Fruit fly (Drosophila melanogaster): ENCODE data around the gene CG5953.

Gene CG5953

DNA sequence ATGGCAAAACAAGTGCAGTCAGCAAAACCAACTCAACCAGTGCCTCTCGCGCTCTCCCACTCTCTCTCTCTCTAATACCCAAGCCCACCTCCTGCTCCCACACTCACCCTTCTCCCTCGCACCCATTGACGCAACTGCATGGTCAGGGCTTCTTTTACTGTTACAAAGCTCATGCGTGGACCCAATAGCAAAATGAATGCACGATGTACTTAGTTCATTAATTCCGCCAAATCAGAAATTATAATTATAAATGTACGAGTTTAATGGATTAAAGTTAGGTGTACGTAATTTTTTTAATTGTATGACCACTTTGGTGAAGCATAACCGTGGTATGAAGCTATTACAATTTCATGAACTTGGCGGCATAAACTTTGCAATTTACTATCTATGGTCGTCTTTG lies 13.1 kb upstream of the CG5953 start (continued):
- peak; percentile 46 for TF ChIP-seq CG12104 (GFP tag; optimal IDR thresholded peaks at IDR 0.05)
- peak; percentile 70 for TF ChIP-seq CG12391 (tag; optimal IDR thresholded peaks at IDR 0.05)
- TF ChIP-seq fru (optimal IDR thresholded peaks at IDR 0.05), result no peak
- no peak for TF ChIP-seq CG7357 (GFP tag; IDR thresholded peaks at IDR 0.05)
- peak; percentile 44 for TF ChIP-seq CG1529 (GFP tag; optimal IDR thresholded peaks at IDR 0.05)
- TF ChIP-seq klu (GFP tag; IDR thresholded peaks at IDR 0.05), result no peak
- TF ChIP-seq p53 (GFP tag; optimal IDR thresholded peaks at IDR 0.05), result no peak
- no peak for TF ChIP-seq CG34422 (GFP tag; IDR thresholded peaks at IDR 0.05)
- TF ChIP-seq twi (tag; optimal IDR thresholded peaks at IDR 0.05), result no peak
- no peak for TF ChIP-seq gsb-n (tag; optimal IDR thresholded peaks at IDR 0.05)
- TF ChIP-seq CG3847 (GFP tag; IDR thresholded peaks at IDR 0.05), result 0 out of 2 replicates have a peak, but pooled peaks have one; percentile 21
- TF ChIP-seq CG3838 (GFP tag; optimal IDR thresholded peaks at IDR 0.05), result no peak
- no peak for TF ChIP-seq kni (GFP tag; optimal IDR thresholded peaks at IDR 0.05)
- TF ChIP-seq Bdp1 (GFP tag; optimal IDR thresholded peaks at IDR 0.05), result peak; percentile 13
- peak; percentile 75 for TF ChIP-seq CG12769 (tag; optimal IDR thresholded peaks at IDR 0.05)
- TF ChIP-seq dpn (GFP tag; optimal IDR thresholded peaks at IDR 0.05), result peak; percentile 42 to 50
- TF ChIP-seq Atf6 (GFP tag; IDR thresholded peaks at IDR 0.05), result peak; percentile 80
- TF ChIP-seq Bgb (GFP tag; IDR thresholded peaks at IDR 0.05; ENCODE audit: partially characterized antibody), result no peak
- TF ChIP-seq Nf-YA (GFP tag; IDR thresholded peaks at IDR 0.05), result peak; percentile 63
- peak; percentile 1 for TF ChIP-seq CG18764 (GFP tag; optimal IDR thresholded peaks at IDR 0.05)
- TF ChIP-seq CG32532 (GFP tag; IDR thresholded peaks at IDR 0.05), result peak; percentile 65; the same call in 1 of the 2 replicates
- no peak for TF ChIP-seq CG2116 (GFP tag; optimal IDR thresholded peaks at IDR 0.05)
- no peak for TF ChIP-seq C15 (GFP tag; IDR thresholded peaks at IDR 0.05)
- peak; percentile 85 for TF ChIP-seq Hmr (GFP tag; optimal IDR thresholded peaks at IDR 0.05)
- no peak for TF ChIP-seq CG12942 (GFP tag; optimal IDR thresholded peaks at IDR 0.05)
- peak; percentile 25 for TF ChIP-seq CG18011 (GFP tag; optimal IDR thresholded peaks at IDR 0.05)
- TF ChIP-seq CG32772 (GFP tag; IDR thresholded peaks at IDR 0.05), result 0 out of 2 replicates have a peak, but pooled peaks have one; percentile 32
- no peak for TF ChIP-seq CG15696 (tag; optimal IDR thresholded peaks at IDR 0.05)
- TF ChIP-seq CG11398 (GFP tag; optimal IDR thresholded peaks at IDR 0.05), result peak; percentile 16
- no peak for TF ChIP-seq CG17912 (GFP tag; optimal IDR thresholded peaks at IDR 0.05)
- no peak for TF ChIP-seq ERR (GFP tag; optimal IDR thresholded peaks at IDR 0.05)
- TF ChIP-seq Poxn (GFP tag; IDR thresholded peaks at IDR 0.05), result no peak
- TF ChIP-seq Oaz (GFP tag; IDR thresholded peaks at IDR 0.05), result 0 out of 2 replicates have a peak, but pooled peaks have one; percentile 33
- no peak for TF ChIP-seq Hr3 (GFP tag; optimal IDR thresholded peaks at IDR 0.05)
- TF ChIP-seq ap (GFP tag; IDR thresholded peaks at IDR 0.05), result 0 out of 2 replicates have a peak, but pooled peaks have one; percentile 16
- peak; percentile 77 for TF ChIP-seq Ets65A (GFP tag)
- no peak for TF ChIP-seq zen (tag; optimal IDR thresholded peaks at IDR 0.05)
- TF ChIP-seq caup (GFP tag; optimal IDR thresholded peaks at IDR 0.05; ENCODE audit: severe bottlenecking), result peak; percentile 59
- TF ChIP-seq Kr (GFP tag; optimal IDR thresholded peaks at IDR 0.05), result no peak
- TF ChIP-seq Blimp-1 (GFP tag; optimal IDR thresholded peaks at IDR 0.05), result peak; percentile 61
- TF ChIP-seq HHEX (GFP tag; optimal IDR thresholded peaks at IDR 0.05), result peak; percentile 46
- TF ChIP-seq CG4820 (GFP tag; optimal IDR thresholded peaks at IDR 0.05), result peak; percentile 91
- peak; percentile 18 for TF ChIP-seq jing (GFP tag; optimal IDR thresholded peaks at IDR 0.05)
- no peak for TF ChIP-seq NC2β (GFP tag; optimal IDR thresholded peaks at IDR 0.05)
- no peak for TF ChIP-seq Ravus (GFP tag; IDR thresholded peaks at IDR 0.05)
- peak; percentile 48 for TF ChIP-seq Ptx1 (GFP tag; IDR thresholded peaks at IDR 0.05)
- TF ChIP-seq Fer1 (GFP tag; optimal IDR thresholded peaks at IDR 0.05), result peak; percentile 90
